Worm (Caenorhabditis elegans) whole organism, young adult: ENCODE results near the gene F56C3.8.

Experiments used
- B0035.1 ChIP-seq: sonication (generic microtip); optimal IDR thresholded peaks from 2 replicates; lab custom pipeline; 2016; ENCODE audit warnings: missing genetic modification characterization, mild to moderate bottlenecking, missing compliant biosample characterization, missing genotype, missing genetic modification reagents
- C06A6.2 ChIP-seq: fragments of 200-800 bp; sonication (Bioruptor generic); conservative IDR thresholded peaks from 2 replicates; pipeline ENCODE4 v1.3.6; 2022; ENCODE audit warnings: missing genetic modification characterization, missing compliant biosample characterization
- C17E4.6 ChIP-seq: fragments of 200-800 bp; sonication (Bioruptor generic); IDR thresholded peaks from 2 replicates; pipeline ENCODE4 v1.3.6; 2022; ENCODE audit warnings: missing genetic modification reagents, missing genetic modification characterization, missing compliant biosample characterization
- F23B12.7 ChIP-seq: sonication (generic microtip); optimal IDR thresholded peaks from 2 replicates; lab custom pipeline; 2017; ENCODE audit warnings: missing genetic modification characterization, mild to moderate bottlenecking, missing compliant biosample characterization, antibody characterized with exemption, moderate library complexity; ENCODE audit not compliant: insufficient read depth
- F49E8.2 ChIP-seq: sonication (generic microtip); optimal IDR thresholded peaks from 3 replicates; lab custom pipeline; 2017; ENCODE audit warnings: missing genetic modification characterization, mild to moderate bottlenecking, missing compliant biosample characterization, antibody characterized with exemption, moderate library complexity; ENCODE audit not compliant: insufficient read depth
- F57C9.4 ChIP-seq: sonication (generic microtip); optimal IDR thresholded peaks from 2 replicates; lab custom pipeline; 2017; ENCODE audit warnings: mild to moderate bottlenecking, missing genetic modification characterization, missing compliant biosample characterization
- K11D2.4 ChIP-seq: fragments of 200-800 bp; sonication (Bioruptor generic); IDR thresholded peaks from 2 replicates; pipeline ENCODE4 v1.3.6; 2022; ENCODE audit warnings: missing genetic modification reagents, missing genetic modification characterization, missing compliant biosample characterization
- T07F8.4 ChIP-seq: sonication (generic microtip); optimal IDR thresholded peaks from 2 replicates; lab custom pipeline; 2016; ENCODE audit warnings: mild to moderate bottlenecking, missing genetic modification characterization, moderate library complexity, missing compliant biosample characterization
- T26A5.8 ChIP-seq: sonication (generic microtip); optimal IDR thresholded peaks from 2 replicates; lab custom pipeline; 2016; ENCODE audit warnings: missing genetic modification characterization, missing compliant biosample characterization
- Y56A3A.18 ChIP-seq: fragments of 200-800 bp; sonication (Bioruptor generic); IDR thresholded peaks from 2 replicates; pipeline ENCODE4 v1.3.6; 2022; ENCODE audit warnings: missing genetic modification reagents, missing genetic modification characterization, missing compliant biosample characterization
- Y67H2A.10 ChIP-seq: fragments of 200-800 bp; sonication (Bioruptor generic); conservative IDR thresholded peaks from 2 replicates; pipeline ENCODE4 v1.3.6; 2022; ENCODE audit warnings: missing genetic modification reagents, missing genetic modification characterization, missing compliant biosample characterization
- ZK185.1 ChIP-seq: sonication (generic microtip); optimal IDR thresholded peaks from 2 replicates; lab custom pipeline; 2016; ENCODE audit warnings: mild to moderate bottlenecking, missing genetic modification characterization, missing compliant biosample characterization; ENCODE audit not compliant: poor library complexity, severe bottlenecking
- ama-1 ChIP-seq, 3 experiments: fragments of 150-350 bp in 1 of 3; sonication (generic microtip) in 2 of 3; optimal IDR thresholded peaks; 2 replicates each; lab custom pipeline; 2014 to 2018; ENCODE audit warnings: missing biosample characterization in 2 of 3, missing genetic modification characterization in 2 of 3, missing genetic modification reagents in 2 of 3
- atf-7 ChIP-seq: sonication (generic microtip); optimal IDR thresholded peaks from 2 replicates; lab custom pipeline; 2017; ENCODE audit warnings: mild to moderate bottlenecking, missing genetic modification characterization, missing compliant biosample characterization
- ceh-100 ChIP-seq: fragments of 200-800 bp; sonication (Bioruptor generic); IDR thresholded peaks from 2 replicates; pipeline ENCODE4 v1.3.6; 2022; ENCODE audit warnings: missing genetic modification reagents, missing genetic modification characterization, missing compliant biosample characterization
- ceh-27 ChIP-seq: fragments of 200-800 bp; sonication (Bioruptor generic); optimal IDR thresholded peaks from 2 replicates; lab custom pipeline; 2018; ENCODE audit warnings: mild to moderate bottlenecking, missing genetic modification characterization, moderate library complexity, missing compliant biosample characterization
- ceh-58 ChIP-seq: fragments of 200-800 bp; sonication (Bioruptor generic); IDR thresholded peaks from 2 replicates; pipeline ENCODE4 v1.3.6; 2022; ENCODE audit warnings: missing genetic modification characterization, missing compliant biosample characterization
- dox-1 ChIP-seq: fragments of 200-800 bp; sonication (Bioruptor generic); IDR thresholded peaks from 2 replicates; pipeline ENCODE4 v1.3.6; 2022; ENCODE audit warnings: missing genetic modification reagents, missing genetic modification characterization, missing compliant biosample characterization
- dpff-1 ChIP-seq: sonication (generic microtip); optimal IDR thresholded peaks from 2 replicates; lab custom pipeline; 2017; ENCODE audit warnings: mild to moderate bottlenecking, missing genetic modification characterization, missing compliant biosample characterization
- ekl-4 ChIP-seq: fragments of 200-800 bp; sonication (Bioruptor generic); IDR thresholded peaks from 2 replicates; pipeline ENCODE4 v1.3.6; 2022; ENCODE audit warnings: missing genetic modification reagents, missing genetic modification characterization, missing compliant biosample characterization
- ets-4 ChIP-seq: fragments of 200-800 bp; sonication (Bioruptor generic); optimal IDR thresholded peaks from 2 replicates; lab custom pipeline; 2018; ENCODE audit warnings: mild to moderate bottlenecking, missing genetic modification characterization, missing compliant biosample characterization
- gei-17 ChIP-seq: fragments of 200-800 bp; sonication (Bioruptor generic); optimal IDR thresholded peaks from 2 replicates; lab custom pipeline; 2018; ENCODE audit warnings: mild to moderate bottlenecking, missing genetic modification characterization, missing compliant biosample characterization
- hlh-12 ChIP-seq: sonication (generic microtip); optimal IDR thresholded peaks from 2 replicates; lab custom pipeline; 2016; ENCODE audit warnings: missing genetic modification characterization, missing compliant biosample characterization
- hmg-1.2 ChIP-seq: fragments of 200-800 bp; sonication (Bioruptor generic); IDR thresholded peaks from 2 replicates; pipeline ENCODE4 v1.3.6; 2022; ENCODE audit warnings: missing genetic modification reagents, missing genetic modification characterization, missing compliant biosample characterization
- hmg-20 ChIP-seq: fragments of 200-800 bp; sonication (Bioruptor generic); IDR thresholded peaks from 2 replicates; pipeline ENCODE4 v1.3.6; 2022; ENCODE audit warnings: missing genetic modification reagents, missing genetic modification characterization, missing compliant biosample characterization
- let-526 ChIP-seq: fragments of 200-800 bp; sonication (Bioruptor generic); IDR thresholded peaks from 2 replicates; pipeline ENCODE4 v1.3.6; 2022; ENCODE audit warnings: missing genetic modification reagents, missing genetic modification characterization, missing compliant biosample characterization
- lin-40 ChIP-seq: sonication (generic microtip); optimal IDR thresholded peaks from 2 replicates; lab custom pipeline; 2016; ENCODE audit warnings: missing genetic modification characterization, mild to moderate bottlenecking, missing compliant biosample characterization, missing genotype, missing genetic modification reagents
- lsl-1 ChIP-seq: fragments of 200-800 bp; sonication (Bioruptor generic); optimal IDR thresholded peaks from 2 replicates; lab custom pipeline; 2018; ENCODE audit warnings: mild to moderate bottlenecking, missing genetic modification characterization, moderate library complexity, missing compliant biosample characterization
- lsy-27 ChIP-seq: sonication (generic microtip); optimal IDR thresholded peaks from 2 replicates; lab custom pipeline; 2017; ENCODE audit warnings: missing genetic modification characterization, mild to moderate bottlenecking, missing compliant biosample characterization, antibody characterized with exemption, missing genotype, borderline replicate concordance; ENCODE audit not compliant: insufficient read depth
- mcd-1 ChIP-seq: fragments of 200-800 bp; sonication (Bioruptor generic); IDR thresholded peaks from 2 replicates; pipeline ENCODE4 v1.3.6; 2022; ENCODE audit warnings: missing genetic modification reagents, missing genetic modification characterization, missing compliant biosample characterization
- mxl-1 ChIP-seq: sonication (generic microtip); optimal IDR thresholded peaks from 2 replicates; lab custom pipeline; 2016; ENCODE audit warnings: missing genetic modification characterization, missing compliant biosample characterization
- nhr-120 ChIP-seq: fragments of 200-800 bp; sonication (Bioruptor generic); IDR thresholded peaks from 2 replicates; pipeline ENCODE4 v1.3.6; 2022; ENCODE audit warnings: missing genetic modification characterization, missing compliant biosample characterization
- nhr-27 ChIP-seq: fragments of 200-800 bp; sonication (Bioruptor generic); optimal IDR thresholded peaks from 2 replicates; lab custom pipeline; 2018; ENCODE audit warnings: mild to moderate bottlenecking, missing genetic modification characterization, moderate library complexity, missing compliant biosample characterization
- nhr-80 ChIP-seq: sonication (generic microtip); optimal IDR thresholded peaks from 2 replicates; lab custom pipeline; 2016; ENCODE audit warnings: missing genetic modification characterization, missing compliant biosample characterization
- rec-8 ChIP-seq, 2 experiments: sonication (generic microtip); optimal IDR thresholded peaks; 2 replicates each; lab custom pipeline; 2016; ENCODE audit warnings: mild to moderate bottlenecking in 2 of 2, missing genetic modification characterization in 2 of 2, missing genetic modification reagents in 2 of 2, missing genotype in 2 of 2, missing biosample characterization in 1 of 2, missing compliant biosample characterization in 1 of 2, moderate library complexity in 1 of 2
- somi-1 ChIP-seq: fragments of 200-800 bp; sonication (Bioruptor generic); optimal IDR thresholded peaks from 2 replicates; lab custom pipeline; 2018; ENCODE audit warnings: mild to moderate bottlenecking, missing genetic modification characterization, missing compliant biosample characterization
- tbp1 ChIP-seq: fragments of 200-800 bp; sonication (Bioruptor generic); optimal IDR thresholded peaks from 2 replicates; lab custom pipeline; 2018; ENCODE audit warnings: mild to moderate bottlenecking, missing genetic modification characterization, missing compliant biosample characterization
- tlf-1 ChIP-seq: fragments of 200-800 bp; sonication (Bioruptor generic); optimal IDR thresholded peaks from 2 replicates; lab custom pipeline; 2018; ENCODE audit warnings: mild to moderate bottlenecking, missing genetic modification characterization, missing compliant biosample characterization
- unc-62 ChIP-seq: fragments of 150-350 bp; optimal IDR thresholded peaks from 2 replicates; lab custom pipeline; 2014; ENCODE audit warnings: missing biosample characterization, missing genetic modification reagents, missing genetic modification characterization
- xnd-1 ChIP-seq: sonication (generic microtip); optimal IDR thresholded peaks from 2 replicates; lab custom pipeline; 2016; ENCODE audit warnings: missing genotype, missing genetic modification reagents, missing genetic modification characterization, missing compliant biosample characterization
- zim-3 ChIP-seq: sonication (generic microtip); optimal IDR thresholded peaks from 2 replicates; lab custom pipeline; 2017; ENCODE audit warnings: mild to moderate bottlenecking, missing genetic modification characterization, moderate library complexity, missing compliant biosample characterization
- ztf-25 ChIP-seq: fragments of 200-800 bp; sonication (Bioruptor generic); IDR thresholded peaks from 2 replicates; pipeline ENCODE4 v1.3.6; 2022; ENCODE audit warnings: missing genetic modification reagents, missing genetic modification characterization, missing compliant biosample characterization
- ztf-6 ChIP-seq: fragments of 200-800 bp; sonication (Bioruptor generic); IDR thresholded peaks from 2 replicates; pipeline ENCODE4 v1.3.6; 2022; ENCODE audit warnings: missing genetic modification reagents, missing genetic modification characterization, missing compliant biosample characterization

The F56C3.8 gene

ce11 chrX:1394437-1394836 is 10.0 kb upstream of the F56C3.8 start:
- TF ChIP-seq B0035.1 (tag; lab: Kevin White, UChicago) = no peak
- TF ChIP-seq tlf-1 = no peak
- no peak for TF ChIP-seq hlh-12 (tag; lab: Kevin White, UChicago)
- no peak for TF ChIP-seq lsy-27 (tag; lab: Kevin White, UChicago)
- TF ChIP-seq unc-62 (GFP tag; lab: Kevin White, UChicago) = no peak
- TF ChIP-seq nhr-27 (tag; lab: Kevin White, UChicago) = no peak
- no peak for TF ChIP-seq dox-1 (GFP tag; lab: Robert Waterston, UW)
- no peak for TF ChIP-seq lsl-1
- TF ChIP-seq hmg-20 (GFP tag; lab: Robert Waterston, UW) = no peak
- TF ChIP-seq atf-7 (tag; lab: Kevin White, UChicago) = no peak
- no peak for TF ChIP-seq rec-8 (tag; optimal IDR thresholded peaks at IDR 0.05; lab: Kevin White, UChicago)
- no peak for TF ChIP-seq ama-1 (optimal IDR thresholded peaks at IDR 0.05; lab: Kevin White, UChicago)
- TF ChIP-seq ama-1 (GFP tag; optimal IDR thresholded peaks at IDR 0.05; lab: Kevin White, UChicago) = no peak
- no peak for TF ChIP-seq Y67H2A.10 (GFP tag; lab: Robert Waterston, UW)
- no peak for TF ChIP-seq F49E8.2 (tag; lab: Kevin White, UChicago)
- TF ChIP-seq xnd-1 (tag; lab: Kevin White, UChicago) = no peak
- no peak for TF ChIP-seq T26A5.8 (tag; lab: Kevin White, UChicago)

ce11 chrX:1393891-1394290 is 9.5 kb upstream of the F56C3.8 start, which contains the start of gene F56C3.9:
Gene F56C3.9, minus strand, starts transcription at chrX:1393991.
- no peak for TF ChIP-seq ceh-58 (GFP tag; lab: Robert Waterston, UW)
- no peak for TF ChIP-seq ZK185.1 (tag; lab: Kevin White, UChicago)
- TF ChIP-seq C17E4.6 (GFP tag; lab: Robert Waterston, UW) = no peak
- TF ChIP-seq K11D2.4 = no peak
- no peak for TF ChIP-seq dpff-1 (tag; lab: Kevin White, UChicago)
- no peak for TF ChIP-seq lin-40 (tag; lab: Kevin White, UChicago)
- TF ChIP-seq zim-3 (tag; lab: Kevin White, UChicago) = no peak
- TF ChIP-seq F57C9.4 = no peak

ce11 chrX:1389382-1389983 is 5.0 kb upstream of the F56C3.8 start:
- no peak; the same call in 1 of the 2 replicates for TF ChIP-seq ceh-100 (GFP tag; lab: Robert Waterston, UW)
- no peak for TF ChIP-seq mxl-1 (tag; lab: Kevin White, UChicago)
- TF ChIP-seq ZK185.1 (tag; lab: Kevin White, UChicago) = peak; percentile 98
- TF ChIP-seq lsy-27 (tag; lab: Kevin White, UChicago) = no peak
- no peak for TF ChIP-seq ztf-25
- TF ChIP-seq atf-7 (tag; lab: Kevin White, UChicago) = peak; percentile 93
- TF ChIP-seq ekl-4 (GFP tag; lab: Robert Waterston, UW) = peak; percentile 60
- TF ChIP-seq ztf-6 (GFP tag; lab: Robert Waterston, UW) = no peak
- peak; percentile 96 for TF ChIP-seq gei-17 (GFP tag; lab: Kevin White, UChicago)
- peak; percentile 70 for TF ChIP-seq tbp1
- peak; percentile 86 for TF ChIP-seq F23B12.7 (tag; lab: Kevin White, UChicago)
- peak; percentile 90 for TF ChIP-seq hmg-20 (GFP tag; lab: Robert Waterston, UW)
- no peak for TF ChIP-seq unc-62 (GFP tag; lab: Kevin White, UChicago)
- TF ChIP-seq somi-1 (GFP tag; lab: Kevin White, UChicago) = peak; percentile 66
- TF ChIP-seq Y56A3A.18 (GFP tag; lab: Robert Waterston, UW) = peak; percentile 97
- peak; percentile 68 for TF ChIP-seq T07F8.4 (tag; lab: Kevin White, UChicago)
- peak; percentile 87 for TF ChIP-seq C06A6.2 (GFP tag; lab: Robert Waterston, UW)
- peak; percentile 73; the same call in 1 of the 2 replicates for TF ChIP-seq mcd-1 (GFP tag; lab: Robert Waterston, UW)
- peak; percentile 66 for TF ChIP-seq nhr-80 (tag; lab: Kevin White, UChicago)
- TF ChIP-seq C17E4.6 (GFP tag; lab: Robert Waterston, UW) = peak; percentile 67; the same call in 1 of the 2 replicates
- TF ChIP-seq nhr-120 (GFP tag; lab: Robert Waterston, UW) = no peak
- no peak for TF ChIP-seq F49E8.2 (tag; lab: Kevin White, UChicago)
- peak; percentile 64; the same call in 1 of the 2 replicates for TF ChIP-seq let-526
- peak; percentile 27 for TF ChIP-seq ets-4 (GFP tag; lab: Kevin White, UChicago)
- peak; percentile 77 for TF ChIP-seq hmg-1.2 (GFP tag; lab: Robert Waterston, UW)
- TF ChIP-seq ceh-27 (GFP tag; lab: Kevin White, UChicago) = peak; percentile 95
